Fruit fly (Drosophila melanogaster): ENCODE results near the gene CG33912.

CG33912 gene

DNA sequence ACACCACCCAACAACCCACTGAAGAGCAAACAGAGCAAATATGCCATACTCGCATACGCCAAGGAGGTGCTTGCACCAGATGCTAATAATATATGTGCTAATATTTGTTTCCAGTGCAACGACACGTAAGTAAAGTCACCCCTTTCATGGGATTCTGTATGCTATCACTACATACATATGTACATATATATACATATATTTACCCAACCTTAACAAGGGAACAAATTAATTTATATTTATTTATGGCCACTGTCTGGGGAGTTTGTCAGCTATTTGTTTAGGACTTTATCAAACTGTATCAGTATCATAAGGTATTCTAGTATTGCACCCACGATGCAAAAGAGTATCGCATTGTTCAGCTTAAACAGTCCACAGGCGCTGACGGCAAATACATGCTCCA, 18.1 kb downstream of the CG33912 start (continued):
- TF ChIP-seq Deaf1 (tag; optimal IDR thresholded peaks at IDR 0.05) (no peak), nau (GFP tag; optimal IDR thresholded peaks at IDR 0.05) (no peak), Lim3 (GFP tag; IDR thresholded peaks at IDR 0.05) (no peak), CG13775 (GFP tag; optimal IDR thresholded peaks at IDR 0.05) (no peak), CG16815 (GFP tag; optimal IDR thresholded peaks at IDR 0.05) (no peak), chn (GFP tag; optimal IDR thresholded peaks at IDR 0.05) (no peak), Dad (GFP tag; optimal IDR thresholded peaks at IDR 0.05) (no peak), bsh (GFP tag; optimal IDR thresholded peaks at IDR 0.05) (peak in 1 of 2 experiments; percentile 36), CG33213 (GFP tag; optimal IDR thresholded peaks at IDR 0.05) (no peak), CG15479 (GFP tag; optimal IDR thresholded peaks at IDR 0.05) (peak; percentile 5)

DNA sequence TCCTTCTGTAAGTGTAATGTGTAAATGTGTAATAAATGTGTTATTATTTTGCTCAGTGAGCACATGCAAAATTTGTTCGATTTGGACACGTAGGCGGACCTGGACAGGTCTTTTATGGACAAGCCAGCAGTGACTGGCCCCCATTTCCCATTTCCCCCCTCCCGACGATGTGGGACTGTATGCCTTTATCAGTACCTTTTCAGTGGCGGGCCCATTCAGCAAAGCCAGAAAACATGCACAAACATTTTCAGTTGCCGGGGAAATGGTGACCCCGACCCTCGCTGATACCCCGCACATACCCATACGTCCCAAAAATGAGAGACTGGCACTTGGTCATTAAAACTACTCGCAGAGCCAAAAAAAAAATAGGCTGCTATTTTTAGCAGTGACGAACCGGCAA, 19.2 kb downstream of the CG33912 start:
- TF ChIP-seq CG32532 (GFP tag; IDR thresholded peaks at IDR 0.05) (0 out of 2 replicates have a peak, but pooled peaks have one; percentile 9), Rfx (GFP tag; IDR thresholded peaks at IDR 0.05) (0 out of 2 replicates have a peak, but pooled peaks have one; percentile 7), CG7271 (tag; optimal IDR thresholded peaks at IDR 0.05) (no peak), CG11504 (tag; optimal IDR thresholded peaks at IDR 0.05) (no peak), Tbp (GFP tag; optimal IDR thresholded peaks at IDR 0.05) (no peak), crol (GFP tag; IDR thresholded peaks at IDR 0.05) (peak; percentile 63), bcd (GFP tag; optimal IDR thresholded peaks at IDR 0.05) (no peak), ab (GFP tag; optimal IDR thresholded peaks at IDR 0.05) (no peak), otp (GFP tag; IDR thresholded peaks at IDR 0.05) (0 out of 3 replicates have a peak, but pooled peaks have one; percentile 39), CG4282 (GFP tag; optimal IDR thresholded peaks at IDR 0.05) (no peak), Hey (tag; optimal IDR thresholded peaks at IDR 0.05) (no peak), Scr (GFP tag; IDR thresholded peaks at IDR 0.05; ENCODE audit: partially characterized antibody) (no peak), CG8944 (GFP tag; optimal IDR thresholded peaks at IDR 0.05) (no peak), jing (GFP tag; optimal IDR thresholded peaks at IDR 0.05) (no peak), Eip74EF (GFP tag; optimal IDR thresholded peaks at IDR 0.05) (no peak), dmrt99B (tag; optimal IDR thresholded peaks at IDR 0.05) (no peak), sr (GFP tag; IDR thresholded peaks at IDR 0.05) (no peak), H2.0 (GFP tag; IDR thresholded peaks at IDR 0.05) (0 out of 2 replicates have a peak, but pooled peaks have one; percentile 12), ken (GFP tag; IDR thresholded peaks at IDR 0.05) (no peak), Jarid2 (GFP tag; optimal IDR thresholded peaks at IDR 0.05) (no peak), CG10543 (GFP tag; optimal IDR thresholded peaks at IDR 0.05) (no peak), CG9609 (GFP tag; optimal IDR thresholded peaks at IDR 0.05) (no peak)

DNA sequence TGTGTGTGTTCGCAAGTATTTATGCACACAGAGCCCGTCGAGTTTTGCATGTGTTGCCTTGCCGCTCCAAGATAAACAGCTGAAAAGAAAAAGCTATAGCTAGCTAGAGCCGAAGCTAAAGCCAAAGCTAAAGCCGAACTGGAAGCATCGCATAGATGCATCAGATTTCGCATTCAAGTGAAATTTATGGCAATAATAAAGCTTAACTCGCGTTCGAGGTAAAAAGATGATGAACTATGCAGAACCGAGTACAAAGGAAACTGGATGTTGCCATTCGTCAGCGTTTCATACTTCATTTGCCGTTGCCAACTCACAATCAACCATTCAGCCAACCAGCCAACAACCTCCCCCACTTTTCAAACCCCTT, 21.2 kb downstream of the CG33912 start:
- TF ChIP-seq CG1602 (GFP tag; optimal IDR thresholded peaks at IDR 0.05) (no peak), CG2889 (GFP tag; IDR thresholded peaks at IDR 0.05) (no peak), YL-1 (GFP tag; optimal IDR thresholded peaks at IDR 0.05) (no peak), Dp (GFP tag; optimal IDR thresholded peaks at IDR 0.05) (no peak), ac (GFP tag; optimal IDR thresholded peaks at IDR 0.05) (no peak), Dad (GFP tag; optimal IDR thresholded peaks at IDR 0.05) (no peak)

All from whole organism, embryonic.